Fruit fly (Drosophila melanogaster): ENCODE results near the gene CG15531.

DNA sequence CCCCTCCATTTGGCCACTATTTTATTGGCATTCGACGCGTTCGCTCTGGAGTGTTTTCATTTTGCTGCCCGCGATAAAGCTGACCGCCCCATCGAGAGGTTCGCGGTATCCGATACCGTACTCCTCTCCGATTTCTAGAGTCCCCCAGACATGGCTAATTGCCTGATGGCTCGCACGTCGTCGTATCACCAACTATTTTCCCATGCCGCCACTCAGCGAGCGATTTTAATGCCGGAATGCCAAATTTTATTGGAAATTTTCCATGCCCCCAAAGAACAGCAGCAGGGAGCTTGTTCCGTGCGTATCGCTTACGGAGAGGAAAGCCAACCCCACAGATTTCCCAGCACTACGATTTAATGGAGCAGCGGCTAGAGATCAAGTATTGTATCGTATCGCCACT is 5.0 kb upstream of the CG15531 start:
- TF ChIP-seq CTCF (optimal IDR thresholded peaks at IDR 0.05) (no peak), CG8478 (optimal IDR thresholded peaks at IDR 0.05) (no peak)

All from S2 (cell line).